Fruit fly (Drosophila melanogaster) whole organism, pupa: Measurements from ENCODE around the gene CG4592.

Experiments
- CG10348 ChIP-seq: fragments of 200-800 bp; sonication (Bioruptor generic); IDR thresholded peaks from 2 replicates; pipeline ENCODE4 v1.3.6; 2022; ENCODE audit warnings: missing biosample characterization, missing genetic modification characterization
- CG12605 ChIP-seq: fragments of 200-800 bp; sonication (Bioruptor generic); IDR thresholded peaks from 2 replicates; pipeline ENCODE4 v1.3.6; 2022; ENCODE audit warnings: missing biosample characterization, missing genetic modification characterization
- CG13204 ChIP-seq: fragments of 200-800 bp; sonication (Bioruptor generic); optimal IDR thresholded peaks from 2 replicates; lab custom pipeline; 2018; ENCODE audit warnings: missing biosample characterization, mild to moderate bottlenecking, missing genetic modification characterization, moderate library complexity
- CG14655 ChIP-seq: fragments of 200-800 bp; sonication (Bioruptor generic); optimal IDR thresholded peaks from 3 replicates; lab custom pipeline; 2017; ENCODE audit warnings: mild to moderate bottlenecking, missing biosample characterization, missing genetic modification reagents, missing genetic modification characterization
- CG15710 ChIP-seq: fragments of 200-800 bp; sonication (Bioruptor generic); optimal IDR thresholded peaks from 2 replicates; lab custom pipeline; 2018; ENCODE audit warnings: missing biosample characterization, mild to moderate bottlenecking, missing genetic modification characterization, moderate library complexity
- CG17806 ChIP-seq: fragments of 200-800 bp; sonication (Bioruptor generic); optimal IDR thresholded peaks from 2 replicates; lab custom pipeline; 2018; ENCODE audit warnings: missing biosample characterization, mild to moderate bottlenecking, missing genetic modification characterization, moderate library complexity
- CG32121 ChIP-seq: fragments of 200-800 bp; sonication (Bioruptor generic); IDR thresholded peaks from 2 replicates; pipeline ENCODE4 v1.3.6; 2022; ENCODE audit warnings: missing biosample characterization, missing genetic modification characterization
- CG34367 ChIP-seq: fragments of 200-800 bp; sonication (Bioruptor generic); optimal IDR thresholded peaks from 2 replicates; lab custom pipeline; 2018; ENCODE audit warnings: missing biosample characterization, mild to moderate bottlenecking, missing genetic modification characterization
- CG4496 ChIP-seq: fragments of 200-800 bp; sonication (Bioruptor generic); IDR thresholded peaks from 3 replicates; pipeline ENCODE4 v1.3.6; 2022; ENCODE audit warnings: missing biosample characterization, missing genetic modification characterization
- CG8159 ChIP-seq: fragments of 200-800 bp; sonication (Bioruptor generic); optimal IDR thresholded peaks from 3 replicates; lab custom pipeline; 2018; ENCODE audit warnings: missing biosample characterization, mild to moderate bottlenecking, missing genetic modification characterization, moderate library complexity
- CG8301 ChIP-seq: fragments of 200-800 bp; sonication (Bioruptor generic); optimal IDR thresholded peaks from 2 replicates; lab custom pipeline; 2018; ENCODE audit warnings: missing biosample characterization, mild to moderate bottlenecking, missing genetic modification characterization
- CG9948 ChIP-seq: fragments of 200-800 bp; sonication (Bioruptor generic); optimal IDR thresholded peaks from 2 replicates; lab custom pipeline; 2018; ENCODE audit warnings: missing biosample characterization, mild to moderate bottlenecking, missing genetic modification characterization, moderate library complexity
- D1 ChIP-seq: fragments of 200-800 bp; sonication (Bioruptor generic); optimal IDR thresholded peaks from 2 replicates; lab custom pipeline; 2018; ENCODE audit warnings: missing biosample characterization, mild to moderate bottlenecking, missing genetic modification characterization, moderate library complexity
- EcR ChIP-seq: fragments of 200-800 bp; sonication (Bioruptor generic); optimal IDR thresholded peaks from 3 replicates; lab custom pipeline; 2019; ENCODE audit warnings: missing biosample characterization, missing genetic modification characterization, mild to moderate bottlenecking, moderate library complexity, missing genetic modification reagents
- Ets98B ChIP-seq: fragments of 200-800 bp; sonication (Bioruptor generic); IDR thresholded peaks from 2 replicates; pipeline ENCODE4 v1.3.6; 2022; ENCODE audit warnings: missing biosample characterization, missing genetic modification characterization
- Pif1A ChIP-seq: fragments of 200-800 bp; sonication (Bioruptor generic); optimal IDR thresholded peaks from 3 replicates; lab custom pipeline; 2016; ENCODE audit warnings: missing biosample characterization, missing genetic modification characterization
- Pif1B ChIP-seq: fragments of 200-800 bp; sonication (Bioruptor generic); optimal IDR thresholded peaks from 3 replicates; lab custom pipeline; 2016; ENCODE audit warnings: missing biosample characterization, missing genetic modification characterization
- Snoo ChIP-seq: fragments of 200-800 bp; sonication (Bioruptor generic); optimal IDR thresholded peaks from 3 replicates; lab custom pipeline; 2017; ENCODE audit warnings: missing biosample characterization, mild to moderate bottlenecking, missing genetic modification characterization, inconsistent platforms
- fd96Ca ChIP-seq: fragments of 200-800 bp; sonication (Bioruptor generic); IDR thresholded peaks from 3 replicates; pipeline ENCODE4 v1.3.6; 2022; ENCODE audit warnings: missing biosample characterization, missing genetic modification characterization
- gl ChIP-seq: fragments of 200-800 bp; sonication (Bioruptor generic); optimal IDR thresholded peaks from 2 replicates; lab custom pipeline; 2018; ENCODE audit warnings: missing biosample characterization, mild to moderate bottlenecking, missing genetic modification characterization
- rn ChIP-seq: fragments of 200-800 bp; sonication (Bioruptor generic); IDR thresholded peaks from 2 replicates; pipeline ENCODE4 v1.3.6; 2022; ENCODE audit warnings: missing biosample characterization, missing genetic modification characterization

The CG4592 gene

DNA sequence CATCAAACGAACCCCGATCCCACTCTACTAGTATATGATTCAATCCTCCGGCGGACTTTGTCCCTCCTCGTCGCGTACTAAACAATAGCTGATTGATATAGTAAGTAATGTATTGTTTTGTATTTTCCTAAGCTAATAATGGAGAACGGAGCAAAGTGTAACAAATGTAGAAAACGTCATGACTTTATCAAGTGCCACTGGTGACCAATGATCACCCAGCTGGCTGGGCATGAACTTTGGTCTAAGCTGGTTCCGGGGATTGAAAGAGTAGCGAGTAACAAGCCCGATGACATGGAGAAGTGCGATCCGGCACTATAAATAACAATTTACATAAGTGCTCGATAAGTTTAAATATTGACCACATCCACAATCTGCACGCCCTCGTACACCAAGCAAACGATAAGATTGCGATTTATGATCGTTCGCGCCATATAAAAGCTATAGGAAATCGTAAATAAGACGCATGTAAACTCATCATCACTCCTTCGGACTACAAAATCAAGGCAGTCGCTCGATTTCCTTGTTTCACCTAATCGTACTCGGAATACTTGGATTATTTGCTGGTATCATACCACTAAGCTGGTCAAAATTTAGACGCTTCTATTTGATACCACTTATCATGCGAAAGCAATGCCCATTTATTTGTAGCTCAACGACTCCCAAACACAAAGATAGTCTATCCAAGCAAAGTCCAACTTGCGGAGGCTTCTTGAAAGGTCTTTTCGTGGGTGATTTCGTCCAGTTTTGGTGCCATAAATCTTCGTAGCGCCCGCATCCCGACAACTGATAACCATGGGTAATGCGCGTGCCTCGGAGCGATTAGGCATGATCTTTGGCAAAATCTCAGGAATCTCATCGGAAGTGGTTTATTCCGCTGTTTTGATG, 28.0 kb downstream of the CG4592 start:
- TF ChIP-seq CG12605 (peak; percentile 47; the same call in 1 of the 2 replicates), Pif1A (GFP tag; lab: Kevin White, UChicago) (peak; percentile 2), CG34367 (tag; lab: Kevin White, UChicago) (no peak), CG14655 (GFP tag; lab: Kevin White, UChicago) (peak; percentile 31), CG8301 (tag; lab: Kevin White, UChicago) (peak; percentile 23), Ets98B (GFP tag; lab: Robert Waterston, UW) (no peak; the same call in 1 of the 2 replicates), CG13204 (peak; percentile 25), Pif1B (GFP tag; lab: Kevin White, UChicago) (peak; percentile 17)

DNA sequence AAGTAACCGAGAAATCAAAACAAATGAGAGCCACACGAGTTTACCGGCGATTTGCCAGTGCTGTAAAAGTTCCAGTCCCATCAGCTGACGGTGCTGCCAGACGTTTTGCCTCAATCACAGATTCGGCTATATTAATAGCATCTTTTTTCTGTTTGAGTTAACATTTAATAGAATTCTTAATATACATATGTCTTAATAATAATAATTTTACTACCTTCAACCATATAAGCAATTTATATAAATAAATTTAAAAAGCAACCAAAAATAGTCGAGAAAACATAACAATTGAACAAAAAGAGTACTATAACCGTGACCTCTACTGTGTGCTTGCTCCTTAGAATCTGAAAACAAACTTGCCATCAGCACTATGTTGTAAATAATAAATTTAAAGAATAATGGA, 32.7 kb downstream of the CG4592 start, which contains the start of the genes CG13126 and CG4709:
Gene CG13126, minus strand, starts transcription at position 63 of the 400 bp plus-strand sequence.
Gene CG4709, plus strand, starts transcription at position 207 of the 400 bp plus-strand sequence.
- no peak for TF ChIP-seq D1 (tag; lab: Kevin White, UChicago)
- TF ChIP-seq EcR (GFP tag; lab: Kevin White, UChicago) = peak; percentile 19
- peak; percentile 87 for TF ChIP-seq CG4496 (GFP tag; lab: Robert Waterston, UW)
- peak; percentile 59; the same call in 1 of the 2 replicates for TF ChIP-seq rn (GFP tag; lab: Robert Waterston, UW)
- TF ChIP-seq CG12605 = peak; percentile 95
- peak; percentile 71 for TF ChIP-seq fd96Ca
- TF ChIP-seq gl (tag; lab: Kevin White, UChicago) = peak; percentile 80
- TF ChIP-seq CG14655 (GFP tag; lab: Kevin White, UChicago) = peak; percentile 94
- peak; percentile 92 for TF ChIP-seq CG8301 (tag; lab: Kevin White, UChicago)
- TF ChIP-seq Pif1B (GFP tag; lab: Kevin White, UChicago) = peak; percentile 89
- TF ChIP-seq CG9948 (tag; lab: Kevin White, UChicago) = peak; percentile 93
- TF ChIP-seq Ets98B (GFP tag; lab: Robert Waterston, UW) = peak; percentile 90
- peak; percentile 74 for TF ChIP-seq CG34367 (tag; lab: Kevin White, UChicago)
- peak; percentile 81 for TF ChIP-seq Pif1A (GFP tag; lab: Kevin White, UChicago)
- peak; percentile 96 for TF ChIP-seq CG17806 (tag; lab: Kevin White, UChicago)
- TF ChIP-seq CG13204 = peak; percentile 56
- peak; percentile 89 for TF ChIP-seq CG32121
- TF ChIP-seq Snoo (tag; lab: Kevin White, UChicago) = peak; percentile 86
- TF ChIP-seq CG15710 (tag; lab: Kevin White, UChicago) = peak; percentile 89
- no peak for TF ChIP-seq CG10348 (GFP tag; lab: Robert Waterston, UW)
- TF ChIP-seq CG8159 (tag; lab: Kevin White, UChicago) = peak; percentile 97

DNA sequence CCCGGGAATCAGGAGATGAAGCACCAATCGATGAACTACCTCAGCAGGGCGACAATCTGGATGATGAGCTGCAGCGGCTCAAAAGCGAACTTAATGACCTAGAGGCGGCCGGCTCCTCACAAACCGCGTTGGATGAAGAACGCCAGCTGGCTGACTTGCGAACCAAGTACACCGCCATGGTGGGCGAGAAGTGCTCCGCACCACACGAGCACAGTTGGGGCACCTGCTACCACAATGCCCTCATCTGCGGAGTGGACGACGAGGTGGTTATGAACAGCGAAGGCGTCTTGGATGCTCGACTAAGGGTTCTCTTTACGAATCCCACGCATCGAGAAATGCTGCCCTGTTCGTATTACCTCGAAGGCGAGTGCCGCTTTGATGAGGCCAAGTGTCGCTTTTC, 33.3 kb downstream of the CG4592 start:
- TF ChIP-seq Pif1B (GFP tag; lab: Kevin White, UChicago) (no peak), CG4496 (GFP tag; lab: Robert Waterston, UW) (no peak), CG8159 (tag; lab: Kevin White, UChicago) (no peak), fd96Ca (no peak), rn (GFP tag; lab: Robert Waterston, UW) (no peak), Snoo (tag; lab: Kevin White, UChicago) (no peak), EcR (GFP tag; lab: Kevin White, UChicago) (no peak), CG14655 (GFP tag; lab: Kevin White, UChicago) (no peak), CG34367 (tag; lab: Kevin White, UChicago) (no peak), CG13204 (no peak), CG15710 (tag; lab: Kevin White, UChicago) (no peak), gl (tag; lab: Kevin White, UChicago) (no peak), CG8301 (tag; lab: Kevin White, UChicago) (no peak)

DNA sequence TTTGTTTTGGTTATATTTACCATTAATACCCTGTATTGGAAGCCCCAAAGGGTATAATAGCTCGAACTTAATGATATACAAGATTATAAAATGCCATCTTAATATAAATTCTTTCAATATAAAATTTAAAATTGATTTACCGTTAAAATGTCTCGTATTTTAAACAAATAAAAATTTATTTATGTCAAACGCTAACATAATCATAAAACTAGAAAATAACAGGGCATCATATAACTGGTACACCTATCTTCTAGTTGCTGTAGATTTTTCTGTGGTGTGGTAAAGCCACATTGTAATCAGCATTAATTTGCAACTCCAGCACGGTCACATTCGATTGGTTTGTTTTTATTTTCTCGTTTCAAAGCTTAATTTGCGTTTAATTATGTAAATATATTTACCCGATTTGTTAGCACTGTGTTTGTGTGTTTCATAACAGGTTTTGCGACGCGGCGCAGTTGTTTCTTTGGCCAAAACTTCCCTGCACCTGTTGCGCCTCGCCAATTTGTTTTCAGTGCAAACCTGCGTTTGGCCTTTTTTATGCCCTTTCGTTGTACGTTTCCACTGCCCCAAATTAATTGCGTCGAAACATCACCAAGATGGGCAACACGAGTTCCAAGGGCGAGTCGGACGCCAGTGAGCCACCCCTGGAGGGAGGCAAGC, 35.7 kb downstream of the CG4592 start, which contains the start of the genes CG4658 and CG5846:
Gene CG4658, plus strand, starts transcription at position 140 of the 660 bp plus-strand sequence.
Gene CG5846, minus strand, starts transcription at position 245 of the 660 bp plus-strand sequence.
- TF ChIP-seq CG10348 (GFP tag; lab: Robert Waterston, UW) = 0 out of 2 replicates have a peak, but pooled peaks have one; percentile 35
- no peak for TF ChIP-seq D1 (tag; lab: Kevin White, UChicago)
- peak; percentile 89 for TF ChIP-seq Ets98B (GFP tag; lab: Robert Waterston, UW)
- peak; percentile 63 for TF ChIP-seq gl (tag; lab: Kevin White, UChicago)
- TF ChIP-seq Pif1B (GFP tag; lab: Kevin White, UChicago) = no peak
- TF ChIP-seq CG9948 (tag; lab: Kevin White, UChicago) = peak; percentile 94
- TF ChIP-seq CG34367 (tag; lab: Kevin White, UChicago) = peak; percentile 89
- peak; percentile 94 for TF ChIP-seq CG32121
- TF ChIP-seq EcR (GFP tag; lab: Kevin White, UChicago) = peak; percentile 32
- TF ChIP-seq rn (GFP tag; lab: Robert Waterston, UW) = peak; percentile 91
- peak; percentile 90 for TF ChIP-seq CG8301 (tag; lab: Kevin White, UChicago)
- TF ChIP-seq CG4496 (GFP tag; lab: Robert Waterston, UW) = peak; percentile 94
- TF ChIP-seq fd96Ca = no peak
- TF ChIP-seq CG12605 = peak; percentile 91
- TF ChIP-seq CG15710 (tag; lab: Kevin White, UChicago) = peak; percentile 90
- no peak for TF ChIP-seq CG14655 (GFP tag; lab: Kevin White, UChicago)
- peak; percentile 95 for TF ChIP-seq CG8159 (tag; lab: Kevin White, UChicago)
- TF ChIP-seq CG17806 (tag; lab: Kevin White, UChicago) = peak; percentile 95
- TF ChIP-seq CG13204 = no peak
- peak; percentile 87 for TF ChIP-seq Snoo (tag; lab: Kevin White, UChicago)
- TF ChIP-seq Pif1A (GFP tag; lab: Kevin White, UChicago) = no peak
